Worm (Caenorhabditis elegans) whole organism, mixed stage, embryonic: ENCODE measurements around the gene C17H11.5.

Experiments used
- M03D4.4 ChIP-seq: sonication (generic microtip); optimal IDR thresholded peaks from 2 replicates; lab custom pipeline; 2017; ENCODE audit warnings: mild to moderate bottlenecking, missing genetic modification characterization, missing compliant biosample characterization
- bed-3 ChIP-seq: fragments of 200-800 bp; sonication (Bioruptor generic); optimal IDR thresholded peaks from 3 replicates; lab custom pipeline; 2018; ENCODE audit warnings: mild to moderate bottlenecking, missing genetic modification characterization, moderate library complexity, missing compliant biosample characterization
- blmp-1 ChIP-seq: fragments of 150-350 bp; optimal IDR thresholded peaks from 2 replicates; lab custom pipeline; 2014; ENCODE audit warnings: missing biosample characterization, missing genetic modification characterization
- ceh-39 ChIP-seq: fragments of 150-350 bp; optimal IDR thresholded peaks from 2 replicates; lab custom pipeline; 2014; ENCODE audit warnings: missing biosample characterization, missing genetic modification characterization
- ceh-43 ChIP-seq: fragments of 200-800 bp; sonication (Bioruptor generic); optimal IDR thresholded peaks from 2 replicates; lab custom pipeline; 2018; ENCODE audit warnings: mild to moderate bottlenecking, missing genetic modification characterization, moderate library complexity, missing compliant biosample characterization
- ceh-83 ChIP-seq: fragments of 200-800 bp; sonication (Bioruptor generic); optimal IDR thresholded peaks from 2 replicates; lab custom pipeline; 2018; ENCODE audit warnings: mild to moderate bottlenecking, missing genetic modification characterization, missing compliant biosample characterization
- ces-1 ChIP-seq: fragments of 150-350 bp; optimal IDR thresholded peaks from 2 replicates; lab custom pipeline; 2014; ENCODE audit warnings: missing biosample characterization, missing genetic modification reagents, missing genetic modification characterization
- cnd-1 ChIP-seq: fragments of 200-800 bp; sonication (Bioruptor generic); optimal IDR thresholded peaks from 2 replicates; lab custom pipeline; 2018; ENCODE audit warnings: mild to moderate bottlenecking, missing genetic modification characterization, missing compliant biosample characterization
- drap-1 ChIP-seq: fragments of 200-800 bp; sonication (Bioruptor generic); optimal IDR thresholded peaks from 3 replicates; lab custom pipeline; 2018; ENCODE audit warnings: mild to moderate bottlenecking, missing genetic modification characterization, missing compliant biosample characterization
- elt-1 ChIP-seq: sonication (generic microtip); optimal IDR thresholded peaks from 2 replicates; lab custom pipeline; 2017; ENCODE audit warnings: missing genetic modification characterization, mild to moderate bottlenecking, missing compliant biosample characterization, antibody characterized with exemption, moderate library complexity, borderline replicate concordance; ENCODE audit not compliant: insufficient read depth
- elt-3 ChIP-seq: fragments of 150-350 bp; optimal IDR thresholded peaks from 2 replicates; lab custom pipeline; 2014; ENCODE audit warnings: missing biosample characterization, missing genetic modification characterization
- flh-1 ChIP-seq: fragments of 200-800 bp; sonication (Bioruptor generic); optimal IDR thresholded peaks from 2 replicates; lab custom pipeline; 2018; ENCODE audit warnings: mild to moderate bottlenecking, missing genetic modification characterization, moderate library complexity, missing compliant biosample characterization
- ham-2 ChIP-seq: fragments of 200-800 bp; sonication (Bioruptor generic); optimal IDR thresholded peaks from 2 replicates; lab custom pipeline; 2018; ENCODE audit warnings: mild to moderate bottlenecking, missing genetic modification characterization, missing compliant biosample characterization
- hlh-1 ChIP-seq: fragments of 150-350 bp; optimal IDR thresholded peaks from 2 replicates; lab custom pipeline; 2014; ENCODE audit warnings: missing biosample characterization, missing genetic modification reagents, missing genetic modification characterization
- lin-13 ChIP-seq: fragments of 150-350 bp; optimal IDR thresholded peaks from 2 replicates; lab custom pipeline; 2014; ENCODE audit warnings: missing biosample characterization, missing genetic modification characterization
- lin-32 ChIP-seq: fragments of 200-800 bp; sonication (Bioruptor generic); optimal IDR thresholded peaks from 2 replicates; lab custom pipeline; 2018; ENCODE audit warnings: mild to moderate bottlenecking, missing genetic modification characterization, missing compliant biosample characterization
- lsy-2 ChIP-seq: fragments of 150-350 bp; optimal IDR thresholded peaks from 2 replicates; lab custom pipeline; 2014; ENCODE audit warnings: missing biosample characterization, missing genetic modification characterization
- mab-5 ChIP-seq: fragments of 150-350 bp; optimal IDR thresholded peaks from 2 replicates; lab custom pipeline; 2014; ENCODE audit warnings: missing biosample characterization, missing genetic modification characterization
- mep-1 ChIP-seq: fragments of 150-350 bp; optimal IDR thresholded peaks from 2 replicates; lab custom pipeline; 2017; ENCODE audit warnings: missing biosample characterization, missing genetic modification reagents, missing genetic modification characterization, inconsistent platforms
- mls-2 ChIP-seq: sonication (generic microtip); optimal IDR thresholded peaks from 2 replicates; lab custom pipeline; 2016; ENCODE audit warnings: mild to moderate bottlenecking, missing genetic modification characterization, moderate library complexity, missing compliant biosample characterization
- nhr-12 ChIP-seq: fragments of 150-350 bp; optimal IDR thresholded peaks from 2 replicates; lab custom pipeline; 2014; ENCODE audit warnings: missing biosample characterization, missing genetic modification characterization
- nhr-2 ChIP-seq: fragments of 150-350 bp; optimal IDR thresholded peaks from 2 replicates; lab custom pipeline; 2014; ENCODE audit warnings: missing biosample characterization, missing genetic modification characterization
- nhr-237 ChIP-seq: fragments of 150-350 bp; optimal IDR thresholded peaks from 2 replicates; lab custom pipeline; 2014; ENCODE audit warnings: missing biosample characterization, missing genetic modification characterization
- nhr-28 ChIP-seq: fragments of 150-350 bp; optimal IDR thresholded peaks from 2 replicates; lab custom pipeline; 2014; ENCODE audit warnings: missing biosample characterization, missing genetic modification characterization
- nhr-76 ChIP-seq: sonication (generic microtip); optimal IDR thresholded peaks from 2 replicates; lab custom pipeline; 2017; ENCODE audit warnings: missing biosample characterization, missing genetic modification characterization
- pha-4 ChIP-seq: fragments of 150-350 bp; optimal IDR thresholded peaks from 2 replicates; lab custom pipeline; 2018; ENCODE audit warnings: missing biosample characterization, missing genetic modification reagents, missing genetic modification characterization
- sem-2 ChIP-seq: fragments of 200-800 bp; sonication (Bioruptor generic); optimal IDR thresholded peaks from 2 replicates; lab custom pipeline; 2018; ENCODE audit warnings: mild to moderate bottlenecking, missing genetic modification characterization, missing compliant biosample characterization
- snpc-4 ChIP-seq: fragments of 150-350 bp; optimal IDR thresholded peaks from 2 replicates; lab custom pipeline; 2014; ENCODE audit warnings: missing biosample characterization, missing genetic modification characterization
- sptf-1 ChIP-seq: sonication (generic microtip); optimal IDR thresholded peaks from 2 replicates; lab custom pipeline; 2017; ENCODE audit warnings: mild to moderate bottlenecking, missing genetic modification characterization, moderate library complexity, missing compliant biosample characterization
- tbx-8 ChIP-seq: fragments of 200-800 bp; sonication (Bioruptor generic); optimal IDR thresholded peaks from 2 replicates; lab custom pipeline; 2018; ENCODE audit warnings: mild to moderate bottlenecking, missing genetic modification characterization, moderate library complexity, missing compliant biosample characterization
- unc-120 ChIP-seq: sonication (generic microtip); optimal IDR thresholded peaks from 2 replicates; lab custom pipeline; 2017; ENCODE audit warnings: missing genetic modification characterization, missing compliant biosample characterization; ENCODE audit not compliant: poor library complexity, severe bottlenecking
- unc-39 ChIP-seq: fragments of 150-350 bp; optimal IDR thresholded peaks from 2 replicates; lab custom pipeline; 2014; ENCODE audit warnings: missing biosample characterization, missing genetic modification characterization
- unc-62 ChIP-seq: fragments of 150-350 bp; optimal IDR thresholded peaks from 2 replicates; lab custom pipeline; 2014; ENCODE audit warnings: missing biosample characterization, missing genetic modification reagents, missing genetic modification characterization
- zip-8 ChIP-seq: fragments of 150-350 bp; optimal IDR thresholded peaks from 2 replicates; lab custom pipeline; 2014; ENCODE audit warnings: missing biosample characterization, missing genetic modification characterization
- ztf-11 ChIP-seq: fragments of 150-350 bp; optimal IDR thresholded peaks from 2 replicates; lab custom pipeline; 2014; ENCODE audit warnings: missing biosample characterization, missing genetic modification characterization

Gene C17H11.5

DNA sequence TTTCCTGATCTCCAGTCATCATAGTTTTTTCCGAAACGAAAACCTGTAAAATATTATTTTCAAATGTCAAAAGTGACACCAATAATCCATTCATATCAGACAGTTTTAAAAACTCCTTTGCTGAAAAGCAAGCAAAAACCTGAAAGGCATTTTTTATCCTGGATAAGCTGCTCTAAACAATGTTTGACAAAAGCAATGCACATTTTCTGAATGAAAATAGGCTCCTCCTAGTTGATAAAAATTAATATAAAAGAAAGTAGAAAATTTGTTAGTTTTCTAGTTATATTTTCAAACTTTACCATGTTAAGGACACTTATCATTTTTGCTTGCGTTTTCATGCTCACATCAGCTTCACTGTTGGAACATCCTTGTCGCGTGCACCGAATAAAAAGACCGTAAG lies 34.5 kb upstream of the C17H11.5 start, which contains the start of gene K02A6.1:
K02A6.1 (plus strand) TSS at position 301 of the 400 bp plus-strand sequence.
- TF ChIP-seq sem-2 (GFP tag; lab: Kevin White, UChicago) (no peak), tbx-8 (GFP tag; lab: Kevin White, UChicago) (no peak), ham-2 (GFP tag; lab: Kevin White, UChicago) (no peak), nhr-76 (no peak), ceh-43 (no peak), mep-1 (tag; lab: Kevin White, UChicago) (no peak), sptf-1 (no peak), unc-120 (no peak), hlh-1 (tag; lab: Kevin White, UChicago) (no peak), lin-32 (GFP tag; lab: Kevin White, UChicago) (no peak), mls-2 (tag; lab: Kevin White, UChicago) (no peak), elt-1 (tag; lab: Kevin White, UChicago) (no peak), drap-1 (GFP tag; lab: Kevin White, UChicago) (no peak), ztf-11 (tag; lab: Kevin White, UChicago) (no peak), unc-62 (no peak), unc-39 (no peak)

DNA sequence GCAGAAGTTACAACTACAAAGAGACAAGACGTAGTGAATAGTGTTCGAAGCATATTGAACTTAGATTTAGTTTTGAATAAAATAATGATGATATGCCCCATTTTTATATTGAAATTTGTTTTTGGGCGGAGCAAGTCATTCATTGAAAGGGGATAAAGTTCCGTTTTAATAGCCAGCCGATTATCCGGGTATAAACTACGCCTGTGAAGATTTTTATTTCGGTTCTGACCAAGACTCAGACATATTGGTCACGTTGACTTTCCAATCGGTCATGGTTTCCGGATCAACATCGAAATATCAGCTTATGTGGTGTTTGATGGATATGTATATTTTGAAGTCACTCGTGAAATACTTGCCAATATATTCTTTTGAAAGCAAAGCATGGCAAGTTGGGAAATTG lies 33.7 kb upstream of the C17H11.5 start, which contains the start of gene K02A6.4:
K02A6.4 (minus strand) TSS at position 101 of the 400 bp plus-strand sequence.
- TF ChIP-seq unc-62 (no peak), lin-32 (GFP tag; lab: Kevin White, UChicago) (no peak), sem-2 (GFP tag; lab: Kevin White, UChicago) (no peak), nhr-76 (no peak), ces-1 (no peak), lin-13 (tag; lab: Kevin White, UChicago) (no peak), snpc-4 (no peak), flh-1 (GFP tag; lab: Kevin White, UChicago) (no peak)

DNA sequence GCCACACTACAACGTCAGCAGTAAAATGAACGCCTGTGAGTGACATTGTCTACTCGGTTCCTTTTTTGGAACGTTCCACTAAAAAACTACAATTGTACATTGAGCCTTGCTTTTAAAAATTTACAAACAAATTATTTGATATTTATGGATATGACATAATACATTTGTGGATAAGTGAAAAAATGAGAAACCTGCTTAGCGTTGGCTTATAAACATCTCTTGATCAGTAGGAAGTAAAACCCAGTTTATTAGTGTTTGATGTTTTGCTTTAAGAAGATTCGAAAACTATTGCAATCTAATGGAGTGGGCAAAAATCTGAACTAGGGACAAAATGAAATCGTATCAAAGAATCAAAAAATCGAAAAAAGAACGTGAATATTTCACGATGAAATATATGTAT lies 32.0 kb upstream of the C17H11.5 start:
- TF ChIP-seq unc-120 = no peak
- no peak for TF ChIP-seq zip-8 (tag; lab: Kevin White, UChicago)
- no peak for TF ChIP-seq unc-62
- TF ChIP-seq ztf-11 (tag; lab: Kevin White, UChicago) = no peak
- TF ChIP-seq bed-3 = no peak
- no peak for TF ChIP-seq unc-39

DNA sequence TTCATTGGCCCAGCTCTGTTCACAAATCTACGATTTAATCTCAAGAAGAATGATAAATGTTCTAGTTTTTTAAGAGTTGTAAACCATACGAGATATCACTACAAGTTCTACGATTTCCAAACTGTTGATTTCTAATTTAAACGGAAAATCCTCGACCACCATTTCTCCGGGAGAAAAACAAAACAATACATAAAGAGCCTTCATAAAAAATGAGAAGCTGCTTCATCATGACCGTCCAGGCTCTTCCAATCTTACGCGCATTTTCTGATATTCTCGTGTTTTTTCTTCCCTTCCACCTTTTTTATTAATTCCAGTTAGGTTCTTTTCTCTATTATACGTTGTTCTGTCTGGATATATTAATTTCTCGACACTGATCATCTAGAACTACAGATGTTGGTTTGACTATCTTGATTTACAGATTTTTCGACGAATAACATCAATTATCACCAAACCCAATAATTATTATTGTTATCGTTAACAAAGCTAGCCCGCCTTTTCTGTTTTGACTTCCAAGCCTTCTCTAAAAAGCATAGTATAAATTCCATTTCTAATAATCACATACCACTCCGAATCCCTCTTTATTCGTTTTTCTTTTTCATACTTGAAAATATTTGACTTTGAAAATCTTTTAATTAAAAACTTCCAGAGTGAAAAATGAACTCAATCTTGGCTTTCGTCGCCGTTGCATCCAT lies 29.6 kb upstream of the C17H11.5 start, which contains the start of gene C47D2.1:
C47D2.1 (plus strand) TSS at position 642 of the 692 bp plus-strand sequence.
- no peak for TF ChIP-seq unc-120

DNA sequence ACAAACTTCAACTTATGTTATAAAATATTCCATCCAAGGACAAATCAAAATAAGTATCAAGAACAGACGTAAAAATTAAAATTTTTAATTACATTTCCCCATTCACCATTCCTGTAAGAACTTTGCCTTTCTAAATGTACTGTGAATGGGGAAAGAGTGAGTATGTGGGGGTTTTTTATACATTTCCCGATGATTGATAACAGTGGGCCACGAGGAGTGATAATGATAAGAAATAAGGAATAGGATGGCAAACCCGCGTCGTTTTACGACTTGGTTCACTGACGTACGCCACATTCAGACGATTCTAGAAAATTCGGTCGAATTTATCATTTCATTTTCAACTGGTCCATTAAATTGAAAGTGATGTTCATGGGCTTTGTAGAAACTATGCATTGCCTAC lies 26.1 kb upstream of the C17H11.5 start, which contains the start of gene cdd-1:
cdd-1 (minus strand) TSS at position 151 of the 400 bp plus-strand sequence.
- TF ChIP-seq bed-3 (no peak), ham-2 (GFP tag; lab: Kevin White, UChicago) (no peak), hlh-1 (tag; lab: Kevin White, UChicago) (no peak), pha-4 (tag; lab: Kevin White, UChicago) (no peak), unc-39 (no peak), ceh-39 (tag; lab: Kevin White, UChicago) (no peak)
- TF ChIP-seq, all 35 proteins: peak for 0

DNA sequence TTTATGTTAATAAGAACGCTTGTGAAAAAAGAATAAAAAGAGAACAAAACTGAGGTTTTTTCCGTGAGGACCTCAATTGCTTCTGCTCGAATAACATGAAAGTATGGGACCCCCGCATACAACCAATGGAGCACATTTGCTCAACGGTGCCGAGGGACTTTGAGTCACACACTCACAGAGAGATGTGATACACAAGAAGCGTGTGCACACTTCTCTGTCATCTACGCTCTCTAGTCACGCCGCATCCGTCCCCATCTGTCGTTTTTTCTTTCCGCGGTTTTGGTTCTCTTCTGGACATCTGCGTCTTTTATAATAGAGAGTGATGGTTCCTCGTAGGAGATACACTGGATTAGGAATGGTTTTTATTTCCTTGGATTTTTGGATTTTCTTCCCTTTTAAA lies 21.0 kb upstream of the C17H11.5 start:
- peak; percentile 62 for TF ChIP-seq mep-1 (tag; lab: Kevin White, UChicago)
- peak; percentile 7 for TF ChIP-seq lin-13 (tag; lab: Kevin White, UChicago)
- TF ChIP-seq blmp-1 (tag; lab: Kevin White, UChicago) = no peak
- TF ChIP-seq flh-1 (GFP tag; lab: Kevin White, UChicago) = no peak
- TF ChIP-seq mab-5 (tag; lab: Kevin White, UChicago) = no peak
- no peak for TF ChIP-seq nhr-28 (tag; lab: Kevin White, UChicago)
- no peak for TF ChIP-seq zip-8 (tag; lab: Kevin White, UChicago)
- TF ChIP-seq unc-62 = peak; percentile 41
- peak; percentile 5 for TF ChIP-seq hlh-1 (tag; lab: Kevin White, UChicago)
- TF ChIP-seq unc-120 = peak; percentile 35
- no peak for TF ChIP-seq ceh-39 (tag; lab: Kevin White, UChicago)
- no peak for TF ChIP-seq M03D4.4
- TF ChIP-seq tbx-8 (GFP tag; lab: Kevin White, UChicago) = no peak
- no peak for TF ChIP-seq nhr-2
- no peak for TF ChIP-seq ceh-83 (GFP tag; lab: Kevin White, UChicago)
- TF ChIP-seq cnd-1 (tag; lab: Kevin White, UChicago) = peak; percentile 75
- peak; percentile 3 for TF ChIP-seq lsy-2 (tag; lab: Kevin White, UChicago)
- no peak for TF ChIP-seq sem-2 (GFP tag; lab: Kevin White, UChicago)
- TF ChIP-seq drap-1 (GFP tag; lab: Kevin White, UChicago) = no peak
- no peak for TF ChIP-seq mls-2 (tag; lab: Kevin White, UChicago)
- TF ChIP-seq nhr-12 = no peak
- no peak for TF ChIP-seq nhr-237 (tag; lab: Kevin White, UChicago)
- no peak for TF ChIP-seq pha-4 (tag; lab: Kevin White, UChicago)
- TF ChIP-seq elt-1 (tag; lab: Kevin White, UChicago) = no peak
- TF ChIP-seq ceh-43 = no peak
- no peak for TF ChIP-seq nhr-76
- no peak for TF ChIP-seq unc-39
- TF ChIP-seq lin-32 (GFP tag; lab: Kevin White, UChicago) = peak; percentile 28
- no peak for TF ChIP-seq bed-3
- TF ChIP-seq ham-2 (GFP tag; lab: Kevin White, UChicago) = no peak
- TF ChIP-seq ztf-11 (tag; lab: Kevin White, UChicago) = no peak
- peak; percentile 22 for TF ChIP-seq sptf-1
- TF ChIP-seq ces-1 = peak; percentile 26
- no peak for TF ChIP-seq elt-3
